Worm (Caenorhabditis elegans): ENCODE data around the gene gpx-3.
A peak's percentile ranks its signal among the peaks of the same experiment; 100 is the strongest.

The gpx-3 gene

ce11 chrX:9553095-9553494 is 34.6 kb upstream of the gpx-3 start:
- TF ChIP-seq ceh-82 (tag; optimal IDR thresholded peaks at IDR 0.05) (no peak), nhr-129 (tag; optimal IDR thresholded peaks at IDR 0.05) (peak; percentile 66), unc-39 (tag; optimal IDR thresholded peaks at IDR 0.05) (no peak), unc-55 (GFP tag; optimal IDR thresholded peaks at IDR 0.05) (no peak), blmp-1 (tag; optimal IDR thresholded peaks at IDR 0.05; ENCODE audit: insufficient read depth) (peak; percentile 92), ceh-16 (tag; optimal IDR thresholded peaks at IDR 0.05) (no peak), nhr-6 (tag; optimal IDR thresholded peaks at IDR 0.05) (peak; percentile 0), gmeb-1 (tag; optimal IDR thresholded peaks at IDR 0.05) (peak; percentile 11), peb-1 (tag; optimal IDR thresholded peaks at IDR 0.05) (no peak), fos-1 (tag; optimal IDR thresholded peaks at IDR 0.05) (peak; percentile 96), C34F6.9 (tag; optimal IDR thresholded peaks at IDR 0.05) (peak; percentile 22), sma-3 (GFP tag; optimal IDR thresholded peaks at IDR 0.05) (peak; percentile 71), nhr-25 (tag; optimal IDR thresholded peaks at IDR 0.05) (peak; percentile 83), crh-2 (tag; optimal IDR thresholded peaks at IDR 0.05) (peak; percentile 63), elt-3 (tag; optimal IDR thresholded peaks at IDR 0.05) (no peak), sem-4 (tag; optimal IDR thresholded peaks at IDR 0.05) (peak; percentile 34), egl-27 (tag; optimal IDR thresholded peaks at IDR 0.05) (peak; percentile 25), mdl-1 (tag; optimal IDR thresholded peaks at IDR 0.05) (peak in 1 of 2 experiments; percentile 27), sma-9 (GFP tag; optimal IDR thresholded peaks at IDR 0.05) (peak; percentile 82), sma-9 (tag; optimal IDR thresholded peaks at IDR 0.05) (no peak), nhr-23 (tag; optimal IDR thresholded peaks at IDR 0.05) (no peak), lsy-2 (tag; optimal IDR thresholded peaks at IDR 0.05) (no peak), elt-1 (tag; optimal IDR thresholded peaks at IDR 0.05) (no peak), F13H6.1 (tag; optimal IDR thresholded peaks at IDR 0.05) (peak; percentile 3), Y55F3AM.14 (GFP tag; optimal IDR thresholded peaks at IDR 0.05) (peak; percentile 35)

ce11 chrX:9555238-9555637 is 32.5 kb upstream of the gpx-3 start:
- no peak for TF ChIP-seq nhr-10 (tag; optimal IDR thresholded peaks at IDR 0.05)
- no peak for TF ChIP-seq gmeb-1 (tag; optimal IDR thresholded peaks at IDR 0.05)

ce11 chrX:9556038-9556437 is 31.7 kb upstream of the gpx-3 start:
- no peak for TF ChIP-seq elt-3 (tag; optimal IDR thresholded peaks at IDR 0.05)

ce11 chrX:9560931-9561330 is 26.8 kb upstream of the gpx-3 start:
- TF ChIP-seq F13H6.1 (tag; optimal IDR thresholded peaks at IDR 0.05), result peak; percentile 22
- peak; percentile 2 for TF ChIP-seq nhr-6 (tag; optimal IDR thresholded peaks at IDR 0.05)
- peak; percentile 23 for TF ChIP-seq sma-9 (GFP tag; optimal IDR thresholded peaks at IDR 0.05)
- no peak for TF ChIP-seq sma-9 (tag; optimal IDR thresholded peaks at IDR 0.05)
- peak in 1 of 2 experiments; percentile 16 for TF ChIP-seq lsy-2 (tag; optimal IDR thresholded peaks at IDR 0.05)
- TF ChIP-seq ceh-82 (tag; optimal IDR thresholded peaks at IDR 0.05), result no peak
- peak; percentile 19 for TF ChIP-seq sma-3 (GFP tag; optimal IDR thresholded peaks at IDR 0.05)
- peak; percentile 8 for TF ChIP-seq ztf-4 (tag; optimal IDR thresholded peaks at IDR 0.05)
- peak; percentile 3 for TF ChIP-seq gmeb-1 (tag; optimal IDR thresholded peaks at IDR 0.05)
- no peak for TF ChIP-seq dmd-4 (tag; optimal IDR thresholded peaks at IDR 0.05)
- peak; percentile 10 for TF ChIP-seq nhr-21 (tag; optimal IDR thresholded peaks at IDR 0.05)
- no peak for TF ChIP-seq lin-11 (tag; optimal IDR thresholded peaks at IDR 0.05)
- TF ChIP-seq ama-1 (optimal IDR thresholded peaks at IDR 0.05), result peak; percentile 49
- TF ChIP-seq fos-1 (tag; optimal IDR thresholded peaks at IDR 0.05), result peak; percentile 10
- no peak for TF ChIP-seq mbf-1 (tag; optimal IDR thresholded peaks at IDR 0.05)
- no peak for TF ChIP-seq nhr-77 (tag; optimal IDR thresholded peaks at IDR 0.05)
- TF ChIP-seq crh-2 (tag; optimal IDR thresholded peaks at IDR 0.05), result peak; percentile 46
- TF ChIP-seq nhr-129 (tag; optimal IDR thresholded peaks at IDR 0.05), result peak; percentile 34

- TF ChIP-seq nhr-10 (tag; optimal IDR thresholded peaks at IDR 0.05) (no peak), nhr-11 (tag; optimal IDR thresholded peaks at IDR 0.05) (no peak), Y55F3AM.14 (GFP tag; optimal IDR thresholded peaks at IDR 0.05) (no peak), nhr-12 (tag; optimal IDR thresholded peaks at IDR 0.05) (no peak), sma-9 (GFP tag; optimal IDR thresholded peaks at IDR 0.05) (no peak), sma-9 (tag; optimal IDR thresholded peaks at IDR 0.05) (no peak), blmp-1 (tag; optimal IDR thresholded peaks at IDR 0.05; ENCODE audit: insufficient read depth) (no peak), egl-27 (tag; optimal IDR thresholded peaks at IDR 0.05) (no peak), ceh-82 (tag; optimal IDR thresholded peaks at IDR 0.05) (no peak), elt-1 (tag; optimal IDR thresholded peaks at IDR 0.05) (no peak), ztf-11 (tag; optimal IDR thresholded peaks at IDR 0.05) (no peak), nhr-6 (tag; optimal IDR thresholded peaks at IDR 0.05) (no peak), sem-4 (tag; optimal IDR thresholded peaks at IDR 0.05) (no peak), R02D3.7 (tag; optimal IDR thresholded peaks at IDR 0.05) (no peak), unc-55 (GFP tag; optimal IDR thresholded peaks at IDR 0.05) (no peak), gmeb-1 (tag; optimal IDR thresholded peaks at IDR 0.05) (no peak), mdl-1 (tag; optimal IDR thresholded peaks at IDR 0.05) (no peak), ceh-16 (tag; optimal IDR thresholded peaks at IDR 0.05) (no peak), elt-3 (tag; optimal IDR thresholded peaks at IDR 0.05) (no peak), dmd-4 (tag; optimal IDR thresholded peaks at IDR 0.05) (no peak), crh-2 (tag; optimal IDR thresholded peaks at IDR 0.05) (no peak)
Measured at ce11 chrX:9565881-9566280, 21.9 kb upstream of the gpx-3 start, which contains the start of gene moc-5. moc-5 (minus strand) TSS chrX:9565981.
